Fruit fly (Drosophila melanogaster) whole organism, adult: ENCODE results near the gene CG32243.

Experiments used
- CG12768 ChIP-seq: fragments of 200-800 bp; sonication (Bioruptor generic); optimal IDR thresholded peaks from 2 replicates; lab custom pipeline; 2017; ENCODE audit warnings: missing biosample characterization, missing genetic modification characterization, mild to moderate bottlenecking, moderate library complexity, missing genetic modification reagents
- CG1620 ChIP-seq: fragments of 200-800 bp; sonication (Bioruptor generic); optimal IDR thresholded peaks from 2 replicates; lab custom pipeline; 2016; ENCODE audit warnings: missing biosample characterization, missing genetic modification characterization
- CG33017 ChIP-seq: fragments of 200-800 bp; sonication (Bioruptor generic); optimal IDR thresholded peaks from 2 replicates; lab custom pipeline; 2018; ENCODE audit warnings: missing biosample characterization, mild to moderate bottlenecking, missing genetic modification characterization, moderate library complexity
- CG7101 ChIP-seq: fragments of 200-800 bp; sonication (Bioruptor generic); optimal IDR thresholded peaks from 2 replicates; lab custom pipeline; 2018; ENCODE audit warnings: missing biosample characterization, mild to moderate bottlenecking, missing genetic modification characterization, moderate library complexity
- Clk ChIP-seq: fragments of 200-800 bp; sonication (Bioruptor generic); optimal IDR thresholded peaks from 2 replicates; lab custom pipeline; 2017; ENCODE audit warnings: missing biosample characterization, missing genetic modification characterization
- Crg-1 ChIP-seq: fragments of 200-800 bp; sonication (Bioruptor generic); optimal IDR thresholded peaks from 2 replicates; lab custom pipeline; 2016; ENCODE audit warnings: missing biosample characterization, missing genetic modification characterization
- Hr96 ChIP-seq: fragments of 200-800 bp; sonication (Bioruptor generic); optimal IDR thresholded peaks from 2 replicates; lab custom pipeline; 2016; ENCODE audit warnings: missing biosample characterization, missing genetic modification characterization
- cic ChIP-seq: fragments of 200-800 bp; sonication (Bioruptor generic); optimal IDR thresholded peaks from 2 replicates; lab custom pipeline; 2017; ENCODE audit warnings: missing biosample characterization, mild to moderate bottlenecking, missing genetic modification characterization, moderate library complexity
- kay ChIP-seq: fragments of 200-800 bp; sonication (Bioruptor generic); peaks from one replicate; lab custom pipeline; 2016; ENCODE audit warnings: missing biosample characterization, missing genetic modification characterization, borderline replicate concordance
- ovo ChIP-seq: fragments of 200-800 bp; sonication (Bioruptor generic); optimal IDR thresholded peaks from 2 replicates; lab custom pipeline; 2016; ENCODE audit warnings: missing biosample characterization, missing genetic modification characterization
- pad ChIP-seq: fragments of 200-800 bp; sonication (Bioruptor generic); optimal IDR thresholded peaks from 3 replicates; lab custom pipeline; 2017; ENCODE audit warnings: missing biosample characterization, missing genetic modification characterization, mild to moderate bottlenecking, moderate library complexity, missing genetic modification reagents
- toe ChIP-seq: fragments of 200-800 bp; sonication (Bioruptor generic); optimal IDR thresholded peaks from 2 replicates; lab custom pipeline; 2016; ENCODE audit warnings: missing biosample characterization, missing genetic modification characterization

dm6 chr3L:4516378-4516777 is 24.7 kb downstream of the CG32243 start:
- no peak for TF ChIP-seq toe (GFP tag; lab: Kevin White, UChicago)
- TF ChIP-seq kay (GFP tag; lab: Kevin White, UChicago) = no peak
- TF ChIP-seq CG33017 (tag; lab: Kevin White, UChicago) = no peak
- TF ChIP-seq Crg-1 (GFP tag; lab: Kevin White, UChicago) = no peak
- no peak for TF ChIP-seq pad (GFP tag; lab: Kevin White, UChicago)
- TF ChIP-seq CG1620 (GFP tag; lab: Kevin White, UChicago) = no peak
- TF ChIP-seq Hr96 = no peak
- no peak for TF ChIP-seq Clk (GFP tag; lab: Kevin White, UChicago)
- no peak for TF ChIP-seq CG7101 (tag; lab: Kevin White, UChicago)
- TF ChIP-seq CG12768 (GFP tag; lab: Kevin White, UChicago) = no peak
- TF ChIP-seq cic (GFP tag; lab: Kevin White, UChicago) = no peak
- TF ChIP-seq ovo (GFP tag; lab: Kevin White, UChicago) = no peak
